Worm (Caenorhabditis elegans): ENCODE results near the gene ani-1.

ce11 chrIII:12491984-12492383 is 38.8 kb upstream of the ani-1 start, which contains the start of gene Y49E10.25:
- TF ChIP-seq rbr-2 (tag; optimal IDR thresholded peaks at IDR 0.05) (no peak), nhr-28 (tag; optimal IDR thresholded peaks at IDR 0.05) (no peak), lsy-2 (tag; optimal IDR thresholded peaks at IDR 0.05) (no peak), ces-1 (GFP tag; optimal IDR thresholded peaks at IDR 0.05) (no peak), nhr-237 (tag; optimal IDR thresholded peaks at IDR 0.05) (no peak), pqm-1 (tag; optimal IDR thresholded peaks at IDR 0.05) (no peak), hif-1 (tag; optimal IDR thresholded peaks at IDR 0.05) (no peak), ama-1 (optimal IDR thresholded peaks at IDR 0.05) (no peak), lin-13 (GFP tag; optimal IDR thresholded peaks at IDR 0.05) (no peak), sdz-12 (GFP tag; optimal IDR thresholded peaks at IDR 0.05) (no peak), madf-9 (GFP tag; conservative IDR thresholded peaks at IDR 0.05) (no peak), lin-1 (GFP tag; IDR thresholded peaks at IDR 0.05) (no peak)
